Worm (Caenorhabditis elegans): ENCODE results near the gene F59F5.5.

ce11 chrX:10534625-10535244, 11.1 kb upstream of the F59F5.5 start:
- TF ChIP-seq hlh-13 (GFP tag; optimal IDR thresholded peaks at IDR 0.05) (no peak), sox-4 (tag; optimal IDR thresholded peaks at IDR 0.05) (no peak), lin-11 (tag; optimal IDR thresholded peaks at IDR 0.05) (no peak), pha-4 (tag; optimal IDR thresholded peaks at IDR 0.05) (no peak), unc-86 (tag; optimal IDR thresholded peaks at IDR 0.05) (no peak)

All from whole organism, late embryonic.